Fruit fly (Drosophila melanogaster): ENCODE results near the gene CG42487.
"Not testable (repeated sequence)": the region's sequence is repeated elsewhere in the genome, so short reads cannot be mapped to it uniquely, and the experiment has no call there.

CG42487 gene

DNA sequence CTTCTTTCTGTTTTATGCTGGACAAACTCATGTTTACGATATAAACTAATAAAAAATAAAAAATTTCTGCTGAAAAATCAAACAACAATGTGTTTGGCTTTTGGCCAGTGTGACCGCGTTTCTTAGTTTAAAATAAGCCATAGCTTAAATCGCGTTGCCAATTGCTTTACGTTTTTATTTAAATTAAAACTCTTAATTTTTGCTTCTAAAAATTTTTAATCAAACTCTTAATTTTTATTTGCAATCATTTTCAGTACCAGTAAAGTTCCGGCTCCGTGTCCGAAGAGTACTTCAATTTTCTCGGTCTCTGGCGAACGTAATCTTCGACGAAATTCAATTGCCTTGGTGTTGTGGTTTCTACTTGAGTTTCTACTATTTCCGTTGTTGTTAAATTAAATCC lies at the start of gene CG42487, which contains the start of gene CG4884:
Gene CG42487 (minus strand): TSS at position 101 of the 400 bp plus-strand sequence.
Gene CG4884 (minus strand): TSS at position 101 of the 400 bp plus-strand sequence.
- TF ChIP-seq ttk, psq, Sin3A (optimal IDR thresholded peaks at IDR 0.05): not testable (repeated sequence)

DNA sequence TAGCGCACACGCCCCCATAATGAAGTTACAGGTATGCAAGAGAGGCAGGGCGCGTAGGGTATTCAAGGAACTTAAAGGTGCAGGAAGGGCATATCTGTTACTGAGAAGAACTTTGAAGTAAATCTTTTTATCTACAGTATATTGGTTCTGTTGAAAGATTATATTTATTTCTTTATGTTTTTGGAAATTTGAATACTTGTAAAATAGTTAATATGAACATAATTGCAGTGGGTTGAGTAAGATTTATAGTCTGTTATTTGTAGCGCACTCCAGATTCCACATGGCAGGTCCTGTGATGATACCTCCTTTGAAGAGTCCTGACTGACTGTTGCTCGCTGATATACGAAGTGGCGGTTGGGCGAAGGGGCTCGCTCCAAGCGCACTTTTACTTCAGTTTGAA lies 45.0 kb upstream of the CG42487 start:
- no peak for TF ChIP-seq Sin3A (optimal IDR thresholded peaks at IDR 0.05)
- TF ChIP-seq ttk (optimal IDR thresholded peaks at IDR 0.05) = no peak
- no peak for TF ChIP-seq insv (optimal IDR thresholded peaks at IDR 0.05)
- TF ChIP-seq h (optimal IDR thresholded peaks at IDR 0.05) = no peak
- no peak for TF ChIP-seq Myc (optimal IDR thresholded peaks at IDR 0.05)
- TF ChIP-seq psq (optimal IDR thresholded peaks at IDR 0.05) = no peak

- TF ChIP-seq Sin3A (optimal IDR thresholded peaks at IDR 0.05) = no peak
- no peak for TF ChIP-seq Myc (optimal IDR thresholded peaks at IDR 0.05)
- TF ChIP-seq ttk (optimal IDR thresholded peaks at IDR 0.05) = no peak
- TF ChIP-seq insv (optimal IDR thresholded peaks at IDR 0.05) = no peak
- TF ChIP-seq psq (optimal IDR thresholded peaks at IDR 0.05) = no peak
- no peak for TF ChIP-seq h (optimal IDR thresholded peaks at IDR 0.05)
Observed at dm6 chr3R:27990651-27991050, 31.6 kb upstream of the CG42487 start, which contains the start of gene CG4815. Gene CG4815 (minus strand): TSS chr3R:27990751.

dm6 chr3R:27988647-27989430 lies 29.8 kb upstream of the CG42487 start:
- no peak for TF ChIP-seq h (optimal IDR thresholded peaks at IDR 0.05)
- no peak for TF ChIP-seq psq (optimal IDR thresholded peaks at IDR 0.05)
- no peak for TF ChIP-seq ttk (optimal IDR thresholded peaks at IDR 0.05)
- TF ChIP-seq Myc (optimal IDR thresholded peaks at IDR 0.05) = no peak
- TF ChIP-seq insv (optimal IDR thresholded peaks at IDR 0.05) = no peak
- no peak for TF ChIP-seq Sin3A (optimal IDR thresholded peaks at IDR 0.05)

DNA sequence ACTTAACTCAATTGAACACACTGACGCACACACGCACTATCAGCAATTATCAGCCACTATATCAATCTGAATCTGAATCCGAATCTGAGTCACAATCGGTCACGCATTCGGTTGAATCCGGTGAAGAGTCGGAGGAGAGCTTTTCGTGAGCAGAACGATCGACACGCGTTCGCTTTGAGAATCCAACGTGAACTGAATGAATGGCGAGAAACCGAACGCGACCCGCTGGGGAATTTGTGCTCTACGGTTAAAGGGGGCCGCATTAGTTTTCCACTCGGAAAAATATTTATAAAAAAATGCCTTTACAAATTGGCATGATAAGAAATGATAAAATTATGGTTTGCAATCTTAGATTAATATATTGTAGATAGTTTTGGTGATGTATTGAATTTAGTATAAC lies 29.1 kb upstream of the CG42487 start, which contains the start of gene betaTub97EF:
Gene betaTub97EF (minus strand): TSS at position 196 of the 400 bp plus-strand sequence.
- TF ChIP-seq Myc (optimal IDR thresholded peaks at IDR 0.05) (no peak), ttk (optimal IDR thresholded peaks at IDR 0.05) (no peak), insv (optimal IDR thresholded peaks at IDR 0.05) (no peak), psq (optimal IDR thresholded peaks at IDR 0.05) (no peak), h (optimal IDR thresholded peaks at IDR 0.05) (no peak), Sin3A (optimal IDR thresholded peaks at IDR 0.05) (no peak)

- TF ChIP-seq psq (optimal IDR thresholded peaks at IDR 0.05) (no peak), Myc (optimal IDR thresholded peaks at IDR 0.05) (no peak), ttk (optimal IDR thresholded peaks at IDR 0.05) (no peak), h (optimal IDR thresholded peaks at IDR 0.05) (no peak), Sin3A (optimal IDR thresholded peaks at IDR 0.05) (no peak), insv (optimal IDR thresholded peaks at IDR 0.05) (no peak)
Observed at dm6 chr3R:27987772-27988171, 28.7 kb upstream of the CG42487 start.

- TF ChIP-seq h (optimal IDR thresholded peaks at IDR 0.05) (no peak), Myc (optimal IDR thresholded peaks at IDR 0.05) (no peak), ttk (optimal IDR thresholded peaks at IDR 0.05) (no peak), psq (optimal IDR thresholded peaks at IDR 0.05) (no peak), insv (optimal IDR thresholded peaks at IDR 0.05) (no peak), Sin3A (optimal IDR thresholded peaks at IDR 0.05) (no peak)
Observed at dm6 chr3R:27987329-27987728, 28.3 kb upstream of the CG42487 start.

DNA sequence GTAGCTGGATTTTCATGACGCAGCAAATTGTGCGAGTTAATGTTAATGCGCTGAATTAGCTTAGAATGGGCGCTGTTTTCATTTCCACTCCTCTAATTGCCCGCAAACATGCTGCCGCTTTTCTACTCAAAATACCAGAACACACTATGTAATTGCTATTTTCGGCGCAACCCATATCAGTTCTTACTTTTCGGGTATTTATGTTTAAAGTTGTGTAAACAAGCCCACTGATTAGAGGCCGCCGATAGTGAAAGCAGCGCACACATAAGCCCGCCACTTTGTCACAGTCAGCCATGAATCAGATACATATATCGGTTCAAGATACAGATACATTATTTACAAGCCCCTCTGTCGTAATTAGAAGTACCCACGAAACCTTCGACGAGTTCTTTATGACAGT lies 27.7 kb upstream of the CG42487 start:
- TF ChIP-seq psq (optimal IDR thresholded peaks at IDR 0.05) = no peak
- no peak for TF ChIP-seq Sin3A (optimal IDR thresholded peaks at IDR 0.05)
- no peak for TF ChIP-seq Myc (optimal IDR thresholded peaks at IDR 0.05)
- no peak for TF ChIP-seq h (optimal IDR thresholded peaks at IDR 0.05)
- no peak for TF ChIP-seq ttk (optimal IDR thresholded peaks at IDR 0.05)

DNA sequence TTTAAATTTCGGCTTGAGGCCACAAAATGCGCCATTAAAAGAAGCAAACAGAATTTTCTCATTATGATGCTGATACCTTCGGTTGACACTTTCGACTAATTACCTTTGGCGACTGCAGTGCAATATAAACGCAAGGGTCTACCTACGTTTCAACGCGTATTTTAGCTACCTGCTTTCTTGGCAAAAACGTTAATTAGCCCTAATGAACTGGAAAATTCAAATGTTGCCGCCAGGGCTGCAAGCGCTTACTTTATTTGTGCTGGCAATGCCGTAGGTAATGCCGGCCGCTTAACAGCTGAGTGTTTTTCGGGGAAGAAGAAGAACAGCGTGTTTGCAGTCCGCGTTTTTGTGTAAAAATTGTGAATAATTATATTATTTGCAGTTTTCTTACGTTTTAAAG lies 4.1 kb upstream of the CG42487 start, which contains the start of the genes CG31131 and CG4849:
Gene CG31131 (minus strand): TSS at position 101 of the 400 bp plus-strand sequence.
Gene CG4849 (plus strand): TSS at position 297 of the 400 bp plus-strand sequence.
- not testable (repeated sequence) for TF ChIP-seq insv, h, psq (optimal IDR thresholded peaks at IDR 0.05)

DNA sequence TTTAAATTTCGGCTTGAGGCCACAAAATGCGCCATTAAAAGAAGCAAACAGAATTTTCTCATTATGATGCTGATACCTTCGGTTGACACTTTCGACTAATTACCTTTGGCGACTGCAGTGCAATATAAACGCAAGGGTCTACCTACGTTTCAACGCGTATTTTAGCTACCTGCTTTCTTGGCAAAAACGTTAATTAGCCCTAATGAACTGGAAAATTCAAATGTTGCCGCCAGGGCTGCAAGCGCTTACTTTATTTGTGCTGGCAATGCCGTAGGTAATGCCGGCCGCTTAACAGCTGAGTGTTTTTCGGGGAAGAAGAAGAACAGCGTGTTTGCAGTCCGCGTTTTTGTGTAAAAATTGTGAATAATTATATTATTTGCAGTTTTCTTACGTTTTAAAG lies 1.4 kb upstream of the CG42487 start, which contains the start of gene CG31253:
Gene CG31253 (minus strand): TSS at position 101 of the 400 bp plus-strand sequence.
- TF ChIP-seq h, Myc, Sin3A (optimal IDR thresholded peaks at IDR 0.05): not testable (repeated sequence)

DNA sequence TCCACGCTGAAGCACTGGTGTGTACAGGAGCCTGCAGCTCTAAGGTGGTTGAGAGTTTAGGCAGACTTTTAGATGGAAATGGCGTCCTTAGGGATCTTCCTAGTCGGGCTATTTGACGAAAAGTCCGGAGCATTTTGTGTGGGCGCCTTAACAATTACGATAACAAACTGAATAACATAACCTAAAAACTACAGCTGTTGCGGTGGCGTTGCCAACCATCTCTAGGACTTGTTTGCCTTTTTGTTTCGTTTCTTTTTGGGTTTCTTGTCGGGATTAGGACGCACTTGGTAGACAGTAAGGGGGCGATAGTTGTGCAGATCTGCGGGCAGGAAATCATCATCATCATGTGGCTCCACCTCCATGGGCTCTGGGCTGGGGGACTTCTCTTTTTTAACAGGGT lies 1.1 kb downstream of the CG42487 start:
- TF ChIP-seq h (optimal IDR thresholded peaks at IDR 0.05) = no peak
- TF ChIP-seq Sin3A (optimal IDR thresholded peaks at IDR 0.05) = no peak
- TF ChIP-seq ttk (optimal IDR thresholded peaks at IDR 0.05) = no peak
- no peak for TF ChIP-seq insv (optimal IDR thresholded peaks at IDR 0.05)
- TF ChIP-seq psq (optimal IDR thresholded peaks at IDR 0.05) = no peak
- TF ChIP-seq Myc (optimal IDR thresholded peaks at IDR 0.05) = no peak

dm6 chr3R:27954533-27954932 lies 4.5 kb downstream of the CG42487 start, which contains the start of gene Nep7:
Gene Nep7 (plus strand): TSS chr3R:27954917.
- TF ChIP-seq psq (optimal IDR thresholded peaks at IDR 0.05) (no peak), ttk (optimal IDR thresholded peaks at IDR 0.05) (no peak), insv (optimal IDR thresholded peaks at IDR 0.05) (no peak), h (optimal IDR thresholded peaks at IDR 0.05) (no peak), Myc (optimal IDR thresholded peaks at IDR 0.05) (no peak), Sin3A (optimal IDR thresholded peaks at IDR 0.05) (no peak)

Measured in Kc167 (cell line).